Fruit fly (Drosophila melanogaster): ENCODE measurements around the gene Pen.

Gene Pen

DNA sequence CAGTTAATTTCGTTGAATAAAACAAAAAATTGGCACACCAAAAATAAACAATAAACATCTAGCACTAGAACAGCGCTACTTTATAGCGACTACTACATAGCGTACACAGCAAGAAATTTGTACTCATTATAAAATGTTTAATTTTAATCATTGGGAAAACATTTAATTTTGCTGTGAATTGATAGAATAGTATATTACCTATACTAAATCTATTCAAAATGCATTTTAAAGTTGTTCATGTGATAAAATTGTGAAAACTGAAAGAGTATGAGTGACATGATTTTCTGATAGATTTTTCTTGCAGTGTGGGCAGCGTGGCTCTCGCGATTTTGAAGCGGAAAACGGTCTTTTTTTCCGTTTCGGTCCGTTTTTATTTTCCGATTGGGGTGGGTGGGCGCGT is 4.6 kb downstream of the Pen start (continued):
- peak; percentile 56 for TF ChIP-seq Meics (GFP tag; optimal IDR thresholded peaks at IDR 0.05)
- TF ChIP-seq Oli (tag; optimal IDR thresholded peaks at IDR 0.05), result peak; percentile 40
- peak; percentile 19 for TF ChIP-seq ind (GFP tag; optimal IDR thresholded peaks at IDR 0.05)
- TF ChIP-seq Max (GFP tag; optimal IDR thresholded peaks at IDR 0.05), result no peak
- peak; percentile 55 for TF ChIP-seq dmrt99B (tag; optimal IDR thresholded peaks at IDR 0.05)
- peak in 1 of 2 experiments; percentile 70 for TF ChIP-seq Hr51 (GFP tag; optimal IDR thresholded peaks at IDR 0.05)
- no peak for TF ChIP-seq lov (optimal IDR thresholded peaks at IDR 0.05)
- no peak for TF ChIP-seq lov (GFP tag; IDR thresholded peaks at IDR 0.05)
- peak; percentile 50 for TF ChIP-seq CoRest (tag; optimal IDR thresholded peaks at IDR 0.05)
- TF ChIP-seq mam (GFP tag; optimal IDR thresholded peaks at IDR 0.05), result peak; percentile 16
- TF ChIP-seq Sox100B (GFP tag; optimal IDR thresholded peaks at IDR 0.05), result peak; percentile 40
- peak; percentile 37; the same call in 1 of the 2 replicates for TF ChIP-seq HLH3B (GFP tag; IDR thresholded peaks at IDR 0.05)
- no peak for TF ChIP-seq Asciz (GFP tag; optimal IDR thresholded peaks at IDR 0.05)
- TF ChIP-seq CG32772 (GFP tag; IDR thresholded peaks at IDR 0.05), result 0 out of 2 replicates have a peak, but pooled peaks have one; percentile 7
- TF ChIP-seq pan (optimal IDR thresholded peaks at IDR 0.05), result no peak
- TF ChIP-seq pan (GFP tag; optimal IDR thresholded peaks at IDR 0.05 in 1 of 2, IDR thresholded peaks at IDR 0.05 in 1 of 2), result peak in 1 of 2 experiments; percentile 55
- TF ChIP-seq CG15514 (GFP tag; optimal IDR thresholded peaks at IDR 0.05), result peak; percentile 4
- peak; percentile 51; the same call in 1 of the 2 replicates for TF ChIP-seq Drgx (GFP tag; IDR thresholded peaks at IDR 0.05)
- TF ChIP-seq CG9932 (GFP tag; IDR thresholded peaks at IDR 0.05), result peak; percentile 50
- TF ChIP-seq jumu (GFP tag; optimal IDR thresholded peaks at IDR 0.05), result no peak
- TF ChIP-seq sqz (GFP tag; optimal IDR thresholded peaks at IDR 0.05), result no peak
- peak; percentile 4 for TF ChIP-seq CG10209 (GFP tag; optimal IDR thresholded peaks at IDR 0.05)
- TF ChIP-seq ranshi (GFP tag; IDR thresholded peaks at IDR 0.05), result no peak; the same call in 1 of the 2 replicates
- TF ChIP-seq CG6689 (GFP tag; IDR thresholded peaks at IDR 0.05), result peak; percentile 42; the same call in 1 of the 2 replicates
- TF ChIP-seq phol (tag; optimal IDR thresholded peaks at IDR 0.05), result peak; percentile 46
- peak; percentile 24 for TF ChIP-seq Xbp1 (GFP tag; optimal IDR thresholded peaks at IDR 0.05)
- peak; percentile 34 for TF ChIP-seq tio (GFP tag; optimal IDR thresholded peaks at IDR 0.05)
- TF ChIP-seq CG15696 (tag; optimal IDR thresholded peaks at IDR 0.05), result peak; percentile 0
- TF ChIP-seq lmd (GFP tag; IDR thresholded peaks at IDR 0.05), result peak; percentile 28; the same call in 1 of the 2 replicates
- TF ChIP-seq Ssrp (tag; optimal IDR thresholded peaks at IDR 0.05), result peak; percentile 13
- TF ChIP-seq zf30C (GFP tag; optimal IDR thresholded peaks at IDR 0.05), result peak; percentile 24
- no peak for TF ChIP-seq z (GFP tag; IDR thresholded peaks at IDR 0.05)
- peak; percentile 31 for TF ChIP-seq CG13624 (GFP tag; optimal IDR thresholded peaks at IDR 0.05)
- TF ChIP-seq CG9609 (GFP tag; optimal IDR thresholded peaks at IDR 0.05), result no peak
- TF ChIP-seq sob (GFP tag; IDR thresholded peaks at IDR 0.05), result 0 out of 2 replicates have a peak, but pooled peaks have one; percentile 18
- peak; percentile 40 for TF ChIP-seq CG30403 (GFP tag; optimal IDR thresholded peaks at IDR 0.05)
- peak; percentile 51 for TF ChIP-seq CG7556 (GFP tag; optimal IDR thresholded peaks at IDR 0.05)
- TF ChIP-seq lilli (GFP tag; optimal IDR thresholded peaks at IDR 0.05), result peak; percentile 13
- peak; percentile 18 for TF ChIP-seq org-1 (GFP tag; optimal IDR thresholded peaks at IDR 0.05)
- TF ChIP-seq chn (GFP tag; optimal IDR thresholded peaks at IDR 0.05), result no peak
- peak; percentile 24; the same call in 1 of the 2 replicates for TF ChIP-seq al (GFP tag; IDR thresholded peaks at IDR 0.05)
- TF ChIP-seq CG4328 (GFP tag; optimal IDR thresholded peaks at IDR 0.05), result peak; percentile 11
- peak; percentile 63; the same call in 2 of the 3 replicates for TF ChIP-seq dysf (GFP tag; IDR thresholded peaks at IDR 0.05)
- peak; percentile 51 for TF ChIP-seq slbo (GFP tag; IDR thresholded peaks at IDR 0.05)
- peak; percentile 4 for TF ChIP-seq Chrac-16 (GFP tag; optimal IDR thresholded peaks at IDR 0.05)
- no peak for TF ChIP-seq CG9797 (GFP tag; optimal IDR thresholded peaks at IDR 0.05)
- TF ChIP-seq Hand (GFP tag; optimal IDR thresholded peaks at IDR 0.05), result no peak
- peak; percentile 14; the same call in 1 of the 2 replicates for TF ChIP-seq Ada2b (GFP tag; IDR thresholded peaks at IDR 0.05)
- peak; percentile 61; the same call in 1 of the 2 replicates for TF ChIP-seq Ptx1 (GFP tag; IDR thresholded peaks at IDR 0.05)
- TF ChIP-seq CG3407 (GFP tag; optimal IDR thresholded peaks at IDR 0.05), result no peak
- peak; percentile 19 for TF ChIP-seq Ets65A (GFP tag)
